Worm (Caenorhabditis elegans): ENCODE results near the gene fbxa-90.

DNA sequence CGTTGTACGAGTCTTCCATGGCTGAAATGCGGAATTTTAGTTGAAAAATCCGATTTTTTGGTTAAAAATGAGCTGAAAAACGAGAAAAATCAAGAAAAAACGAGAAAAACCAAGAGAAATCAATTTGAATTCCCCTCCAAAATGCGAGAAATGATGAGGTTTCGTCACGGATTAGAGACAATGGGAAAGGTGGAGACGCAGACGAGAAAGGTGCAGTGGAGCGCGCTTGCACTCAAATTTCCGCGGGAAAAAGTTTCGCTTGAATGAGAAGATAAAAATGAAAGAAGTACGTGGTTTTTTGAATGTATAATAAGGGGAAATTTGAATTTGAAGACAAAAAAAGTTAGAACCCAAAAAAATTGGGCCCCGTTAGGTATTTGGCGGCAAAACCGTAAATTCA is 959 bp upstream of the fbxa-90 start, which contains the start of gene efl-1:
- TF ChIP-seq hmg-4 (GFP tag; optimal IDR thresholded peaks at IDR 0.05), result no peak
- TF ChIP-seq hmbx-1 (tag; optimal IDR thresholded peaks at IDR 0.05), result no peak
- no peak for TF ChIP-seq ceh-13 (GFP tag; optimal IDR thresholded peaks at IDR 0.05)
- TF ChIP-seq tbx-11 (GFP tag; IDR thresholded peaks at IDR 0.05), result no peak
- no peak for TF ChIP-seq ama-1 (optimal IDR thresholded peaks at IDR 0.05)
- peak; percentile 67 for TF ChIP-seq F13C5.2 (tag; optimal IDR thresholded peaks at IDR 0.05)
